Fruit fly (Drosophila melanogaster) whole organism, embryonic: ENCODE results near the gene Schip1.
A peak's percentile ranks its signal among the peaks of the same experiment; 100 is the strongest.

Experiments used
- CG1024 ChIP-seq: fragments of 200-800 bp; sonication (Bioruptor generic); IDR thresholded peaks from 2 replicates; pipeline ENCODE4 v1.3.6; 2022; ENCODE audit warnings: missing biosample characterization, missing genetic modification characterization
- CG13424 ChIP-seq: fragments of 200-800 bp; sonication (Bioruptor generic); optimal IDR thresholded peaks from 2 replicates; lab custom pipeline; 2019; ENCODE audit warnings: missing biosample characterization, mild to moderate bottlenecking, missing genetic modification characterization, moderate library complexity
- CG16863 ChIP-seq: fragments of 200-800 bp; sonication (Bioruptor generic); optimal IDR thresholded peaks from 3 replicates; lab custom pipeline; 2016; ENCODE audit warnings: missing biosample characterization, missing genetic modification characterization
- CG17328 ChIP-seq: fragments of 200-800 bp; sonication (Bioruptor generic); IDR thresholded peaks from 2 replicates; pipeline ENCODE4 v1.3.6; 2022; ENCODE audit warnings: missing biosample characterization, missing genetic modification characterization
- CHES-1-like ChIP-seq: fragments of 200-800 bp; sonication (Bioruptor generic); optimal IDR thresholded peaks from 2 replicates; lab custom pipeline; 2016; ENCODE audit warnings: missing biosample characterization, missing genetic modification characterization
- Dfd ChIP-seq, 2 experiments: fragments of >200 bp; optimal IDR thresholded peaks; 2 replicates each; lab custom pipeline; 2017; ENCODE audit warnings: missing biosample characterization in 2 of 2, missing genetic modification characterization in 2 of 2
- abd-A ChIP-seq: fragments of 200-800 bp; sonication (Bioruptor generic); optimal IDR thresholded peaks from 3 replicates; lab custom pipeline; 2019; ENCODE audit warnings: missing biosample characterization, mild to moderate bottlenecking, missing genetic modification characterization, moderate library complexity
- dan ChIP-seq: fragments of 200-800 bp; sonication (Bioruptor generic); IDR thresholded peaks from 2 replicates; pipeline ENCODE4 v1.3.6; 2022; ENCODE audit warnings: missing biosample characterization, missing genetic modification characterization

dm6 chr2L:10331066-10331847 is at the start of gene Schip1, which contains the start of gene Cox10:
- TF ChIP-seq CG1024, result no peak
- TF ChIP-seq CG16863 (GFP tag; lab: Kevin White, UChicago), result no peak
- TF ChIP-seq CHES-1-like (GFP tag; lab: Kevin White, UChicago), result no peak
- TF ChIP-seq Dfd (GFP tag; optimal IDR thresholded peaks at IDR 0.05; lab: Kevin White, UChicago), result no peak
- no peak for TF ChIP-seq dan (GFP tag; lab: Robert Waterston, UW)
- no peak for TF ChIP-seq abd-A (tag; lab: Kevin White, UChicago)
- TF ChIP-seq CG13424 (tag; lab: Kevin White, UChicago), result peak; percentile 40
- TF ChIP-seq CG17328 (GFP tag; lab: Robert Waterston, UW), result no peak
